Fruit fly (Drosophila melanogaster): ENCODE results near the gene Ilp5.

dm6 chr3L:9824226-9824625 lies 529 bp upstream of the Ilp5 start:
- TF ChIP-seq fd96Ca (GFP tag; IDR thresholded peaks at IDR 0.05) = no peak
- TF ChIP-seq CG10348 (GFP tag; IDR thresholded peaks at IDR 0.05) = no peak
- TF ChIP-seq CG12605 (GFP tag; IDR thresholded peaks at IDR 0.05) = no peak
- TF ChIP-seq Ets98B (GFP tag; IDR thresholded peaks at IDR 0.05) = no peak
- no peak for TF ChIP-seq CG13204 (GFP tag; optimal IDR thresholded peaks at IDR 0.05)
- TF ChIP-seq CG17806 (tag; optimal IDR thresholded peaks at IDR 0.05) = no peak
- no peak for TF ChIP-seq CG14655 (GFP tag; optimal IDR thresholded peaks at IDR 0.05)
- TF ChIP-seq EcR (GFP tag; optimal IDR thresholded peaks at IDR 0.05) = no peak
- no peak for TF ChIP-seq CG8159 (tag; optimal IDR thresholded peaks at IDR 0.05)
- TF ChIP-seq Pif1B (GFP tag; optimal IDR thresholded peaks at IDR 0.05) = no peak

Measured in whole organism, pupa.